Fruit fly (Drosophila melanogaster) whole organism, prepupa: ENCODE results near the gene Zasp66.

ENCODE experiments used
- Blimp-1 ChIP-seq: fragments of 200-800 bp; sonication (Bioruptor generic); optimal IDR thresholded peaks from 3 replicates; lab custom pipeline; 2017; ENCODE audit warnings: missing biosample characterization, missing genetic modification characterization, mild to moderate bottlenecking, moderate library complexity, missing genetic modification reagents
- CG10631 ChIP-seq: fragments of 200-800 bp; sonication (Bioruptor generic); optimal IDR thresholded peaks from 2 replicates; lab custom pipeline; 2016; ENCODE audit warnings: missing biosample characterization, missing genetic modification characterization
- CG10669 ChIP-seq: fragments of 200-800 bp; sonication (Bioruptor generic); optimal IDR thresholded peaks from 3 replicates; lab custom pipeline; 2018; ENCODE audit warnings: missing biosample characterization, mild to moderate bottlenecking, missing genetic modification characterization, moderate library complexity
- CG11294 ChIP-seq: fragments of 200-800 bp; sonication (Bioruptor generic); IDR thresholded peaks from 2 replicates; pipeline ENCODE4 v1.3.6; 2022; ENCODE audit warnings: missing biosample characterization, missing genetic modification characterization
- CG11762 ChIP-seq: fragments of 200-800 bp; sonication (Bioruptor generic); optimal IDR thresholded peaks from 3 replicates; lab custom pipeline; 2016; ENCODE audit warnings: missing biosample characterization, missing genetic modification characterization; ENCODE audit not compliant: insufficient read depth
- CG11902 ChIP-seq: fragments of 200-800 bp; sonication (Bioruptor generic); optimal IDR thresholded peaks from 3 replicates; lab custom pipeline; 2016; ENCODE audit warnings: missing biosample characterization, missing genetic modification characterization
- CG15336 ChIP-seq: fragments of 200-800 bp; sonication (Bioruptor generic); IDR thresholded peaks from 2 replicates; pipeline ENCODE4 v1.3.6; 2022; ENCODE audit warnings: missing biosample characterization, missing genetic modification characterization
- CG16779 ChIP-seq: fragments of 200-800 bp; sonication (Bioruptor generic); optimal IDR thresholded peaks from 3 replicates; lab custom pipeline; 2017; ENCODE audit warnings: missing biosample characterization, mild to moderate bottlenecking, missing genetic modification characterization
- CG3032 ChIP-seq: fragments of 200-800 bp; optimal IDR thresholded peaks from 2 replicates; lab custom pipeline; 2019; ENCODE audit warnings: missing biosample characterization, mild to moderate bottlenecking, missing genetic modification characterization, moderate library complexity
- CG31627 ChIP-seq: fragments of 200-800 bp; sonication (Bioruptor generic); optimal IDR thresholded peaks from 3 replicates; lab custom pipeline; 2016; ENCODE audit warnings: missing biosample characterization, missing genetic modification characterization
- CG34406 ChIP-seq: fragments of 200-800 bp; sonication (Bioruptor generic); optimal IDR thresholded peaks from 3 replicates; lab custom pipeline; 2016; ENCODE audit warnings: missing biosample characterization, missing genetic modification characterization
- CG3919 ChIP-seq: fragments of 200-800 bp; sonication (Bioruptor generic); optimal IDR thresholded peaks from 3 replicates; lab custom pipeline; 2016; ENCODE audit warnings: missing biosample characterization, missing genetic modification characterization
- CG4318 ChIP-seq: fragments of 200-800 bp; sonication (Bioruptor generic); optimal IDR thresholded peaks from 3 replicates; lab custom pipeline; 2017; ENCODE audit warnings: missing biosample characterization, mild to moderate bottlenecking, missing genetic modification characterization
- CG6276 ChIP-seq: fragments of 200-800 bp; sonication (Bioruptor generic); optimal IDR thresholded peaks from 2 replicates; lab custom pipeline; 2017; ENCODE audit warnings: missing biosample characterization, mild to moderate bottlenecking, missing genetic modification characterization
- CG6808 ChIP-seq: fragments of 200-800 bp; sonication (Bioruptor generic); optimal IDR thresholded peaks from 3 replicates; lab custom pipeline; 2017; ENCODE audit warnings: missing biosample characterization, missing genetic modification characterization, mild to moderate bottlenecking, moderate library complexity, missing genetic modification reagents
- CG6854 ChIP-seq: fragments of 200-800 bp; sonication (Bioruptor generic); optimal IDR thresholded peaks from 2 replicates; lab custom pipeline; 2017; ENCODE audit warnings: missing biosample characterization, mild to moderate bottlenecking, missing genetic modification characterization
- CG7368 ChIP-seq: fragments of 200-800 bp; sonication (Bioruptor generic); optimal IDR thresholded peaks from 3 replicates; lab custom pipeline; 2016; ENCODE audit warnings: missing biosample characterization, missing genetic modification characterization
- CG8119 ChIP-seq: fragments of 200-800 bp; sonication (Bioruptor generic); IDR thresholded peaks from 3 replicates; pipeline ENCODE4 v1.3.6; 2022; ENCODE audit warnings: missing biosample characterization, missing genetic modification characterization
- CG8319 ChIP-seq: fragments of 200-800 bp; sonication (Bioruptor generic); optimal IDR thresholded peaks from 3 replicates; lab custom pipeline; 2016; ENCODE audit warnings: missing biosample characterization, missing genetic modification characterization
- CG8632 ChIP-seq: fragments of 200-800 bp; sonication (Bioruptor generic); optimal IDR thresholded peaks from 3 replicates; lab custom pipeline; 2016; ENCODE audit warnings: missing biosample characterization, missing genetic modification characterization
- CG9139 ChIP-seq: fragments of 200-800 bp; sonication (Bioruptor generic); optimal IDR thresholded peaks from 3 replicates; lab custom pipeline; 2017; ENCODE audit warnings: missing biosample characterization, mild to moderate bottlenecking, missing genetic modification characterization
- Eip78C ChIP-seq: fragments of 200-800 bp; sonication (Bioruptor generic); peaks from one replicate; lab custom pipeline; 2016; ENCODE audit warnings: missing biosample characterization, missing genetic modification characterization
- Ets21C ChIP-seq: fragments of 200-800 bp; sonication (Bioruptor generic); optimal IDR thresholded peaks from 3 replicates; lab custom pipeline; 2016; ENCODE audit warnings: missing biosample characterization, missing genetic modification characterization
- Ets96B ChIP-seq: fragments of 200-800 bp; optimal IDR thresholded peaks from 2 replicates; lab custom pipeline; 2019; ENCODE audit warnings: missing biosample characterization, mild to moderate bottlenecking, missing genetic modification characterization, moderate library complexity
- Hr38 ChIP-seq: sonication (Bioruptor generic); optimal IDR thresholded peaks from 2 replicates; lab custom pipeline; 2016; ENCODE audit warnings: missing biosample characterization, missing genetic modification characterization
- Hr39 ChIP-seq: fragments of 200-800 bp; sonication (Bioruptor generic); optimal IDR thresholded peaks from 2 replicates; lab custom pipeline; 2016; ENCODE audit warnings: missing biosample characterization, missing genetic modification characterization
- Hr4 ChIP-seq: fragments of 200-800 bp; sonication (Bioruptor generic); optimal IDR thresholded peaks from 3 replicates; lab custom pipeline; 2016; ENCODE audit warnings: missing biosample characterization, missing genetic modification characterization
- Lpt ChIP-seq: fragments of 200-800 bp; sonication (Bioruptor generic); optimal IDR thresholded peaks from 3 replicates; lab custom pipeline; 2016; ENCODE audit warnings: missing biosample characterization, missing genetic modification characterization
- Met ChIP-seq: fragments of 200-800 bp; sonication (Bioruptor generic); optimal IDR thresholded peaks from 3 replicates; lab custom pipeline; 2016; ENCODE audit warnings: missing biosample characterization, missing genetic modification characterization
- OdsH ChIP-seq: fragments of 200-800 bp; sonication (Bioruptor generic); optimal IDR thresholded peaks from 3 replicates; lab custom pipeline; 2016; ENCODE audit warnings: missing biosample characterization, missing genetic modification characterization
- Smox ChIP-seq: fragments of 200-800 bp; sonication (Bioruptor generic); optimal IDR thresholded peaks from 3 replicates; lab custom pipeline; 2016; ENCODE audit warnings: missing biosample characterization, missing genetic modification characterization
- Sox102F ChIP-seq: fragments of 200-800 bp; sonication (Bioruptor generic); optimal IDR thresholded peaks from 2 replicates; lab custom pipeline; 2016; ENCODE audit warnings: missing biosample characterization, mild to moderate bottlenecking, missing genetic modification characterization
- Sox14 ChIP-seq: fragments of 200-800 bp; sonication (Bioruptor generic); optimal IDR thresholded peaks from 3 replicates; lab custom pipeline; 2016; ENCODE audit warnings: missing biosample characterization, missing genetic modification characterization
- achi ChIP-seq: fragments of 200-800 bp; sonication (Bioruptor generic); optimal IDR thresholded peaks from 3 replicates; lab custom pipeline; 2016; ENCODE audit warnings: missing biosample characterization, missing genetic modification characterization
- dac ChIP-seq: fragments of 200-800 bp; sonication (Bioruptor generic); optimal IDR thresholded peaks from 2 replicates; lab custom pipeline; 2017; ENCODE audit warnings: missing biosample characterization, mild to moderate bottlenecking, missing genetic modification characterization
- eg ChIP-seq: fragments of 200-800 bp; sonication (Bioruptor generic); IDR thresholded peaks from 3 replicates; pipeline ENCODE4 v1.3.6; 2022; ENCODE audit warnings: missing biosample characterization, missing genetic modification characterization
- esn ChIP-seq: fragments of 200-800 bp; sonication (Bioruptor generic); optimal IDR thresholded peaks from 2 replicates; lab custom pipeline; 2016; ENCODE audit warnings: missing biosample characterization, mild to moderate bottlenecking, missing genetic modification characterization, moderate library complexity
- fd85E ChIP-seq: fragments of 200-800 bp; sonication (Bioruptor generic); optimal IDR thresholded peaks from 3 replicates; lab custom pipeline; 2016; ENCODE audit warnings: missing biosample characterization, missing genetic modification characterization
- fkh ChIP-seq: fragments of 200-800 bp; sonication (Bioruptor generic); optimal IDR thresholded peaks from 3 replicates; lab custom pipeline; 2017; ENCODE audit warnings: missing biosample characterization, mild to moderate bottlenecking, missing genetic modification characterization, moderate library complexity
- net ChIP-seq: fragments of 200-800 bp; sonication (Bioruptor generic); optimal IDR thresholded peaks from 3 replicates; lab custom pipeline; 2016; ENCODE audit warnings: missing biosample characterization, missing genetic modification characterization
- salr ChIP-seq, 2 experiments: fragments of 200-800 bp; sonication (Bioruptor generic); optimal IDR thresholded peaks; 3 replicates each; lab custom pipeline; 2016 to 2018; ENCODE audit warnings: missing biosample characterization in 2 of 2, missing genetic modification characterization in 2 of 2, mild to moderate bottlenecking in 1 of 2
- spab ChIP-seq: fragments of 200-800 bp; sonication (Bioruptor generic); optimal IDR thresholded peaks from 2 replicates; lab custom pipeline; 2017; ENCODE audit warnings: missing biosample characterization, mild to moderate bottlenecking, missing genetic modification characterization, missing genetic modification reagents
- svp ChIP-seq: fragments of 200-800 bp; sonication (Bioruptor generic); peaks from one replicate; lab custom pipeline; 2016; ENCODE audit warnings: missing biosample characterization, missing genetic modification characterization
- topi ChIP-seq: fragments of 200-800 bp; sonication (Bioruptor generic); optimal IDR thresholded peaks from 3 replicates; lab custom pipeline; 2016; ENCODE audit warnings: missing biosample characterization, missing genetic modification characterization

Zasp66 gene

DNA sequence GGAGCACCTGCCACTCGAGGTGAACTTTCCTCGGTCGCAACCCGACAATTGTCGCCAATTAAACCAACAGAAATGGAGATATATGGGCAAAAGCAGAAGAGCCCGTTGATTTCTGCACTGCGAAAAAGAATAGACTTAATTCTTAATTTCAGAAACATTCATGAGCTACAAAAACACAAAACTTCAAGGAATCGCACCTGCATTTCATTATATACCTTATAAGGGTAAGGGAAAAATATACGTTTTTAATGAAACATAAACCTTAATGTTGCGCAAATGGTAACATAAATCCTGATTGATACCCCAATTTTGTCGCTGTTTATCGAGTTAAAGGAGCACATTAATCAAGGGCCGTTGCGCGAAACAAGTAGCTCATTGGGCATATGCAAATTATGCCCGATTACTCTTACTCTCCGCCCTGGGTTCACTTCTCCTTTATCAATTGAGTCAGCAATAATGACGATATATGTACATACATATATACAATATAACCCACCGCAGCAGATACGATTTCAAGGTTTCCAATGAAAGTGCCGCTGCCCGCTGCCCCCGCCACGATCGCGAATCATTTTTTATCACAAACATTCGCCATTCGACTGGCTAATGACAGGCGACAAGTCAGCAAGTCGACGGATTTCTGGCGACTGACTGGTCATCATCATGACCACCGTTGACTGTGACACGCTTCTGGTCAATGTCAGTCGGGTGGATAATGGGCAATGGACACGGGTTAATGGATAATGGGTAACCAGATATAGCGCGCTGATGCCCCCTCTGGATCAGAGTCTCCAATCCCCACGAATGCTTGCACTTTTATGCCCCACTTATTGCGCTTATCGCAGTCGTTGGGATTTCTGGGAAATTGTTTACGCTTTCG lies 37.9 kb downstream of the Zasp66 start (continued):
- TF ChIP-seq CG3919 (GFP tag; lab: Kevin White, UChicago) (peak; percentile 25), Eip78C (GFP tag; lab: Kevin White, UChicago) (peak; percentile 89), CG8319 (GFP tag; lab: Kevin White, UChicago) (no peak), CG15336 (GFP tag; lab: Robert Waterston, UW) (no peak), fkh (GFP tag; lab: Kevin White, UChicago) (no peak), CG6808 (GFP tag; lab: Kevin White, UChicago) (peak; percentile 33), Sox102F (peak; percentile 19), Hr4 (no peak), svp (GFP tag; lab: Kevin White, UChicago) (peak; percentile 85), esn (GFP tag; lab: Kevin White, UChicago) (peak; percentile 29)
- TF ChIP-seq, all 60 proteins: peak for 29

DNA sequence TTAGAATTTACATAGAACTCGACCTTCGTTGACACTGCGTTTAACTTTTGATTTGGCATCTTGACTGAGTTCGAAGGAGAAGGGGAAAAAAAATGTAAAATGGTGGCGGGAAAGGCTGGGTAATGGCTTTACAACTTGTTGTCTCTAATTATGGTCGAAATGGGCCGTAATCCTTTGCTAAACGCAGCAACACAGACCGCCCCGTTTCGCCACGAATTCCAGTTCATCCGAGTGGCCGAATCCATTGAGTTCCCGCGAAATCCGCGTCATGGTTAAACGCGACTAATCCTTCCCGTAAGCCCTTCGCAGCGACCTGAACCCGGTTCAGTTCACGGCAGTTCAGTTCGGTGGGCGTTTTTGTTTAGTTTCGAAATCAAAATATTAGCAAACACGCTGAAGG lies 41.9 kb downstream of the Zasp66 start:
- TF ChIP-seq dac (no peak), Lpt (GFP tag; lab: Kevin White, UChicago) (no peak)

DNA sequence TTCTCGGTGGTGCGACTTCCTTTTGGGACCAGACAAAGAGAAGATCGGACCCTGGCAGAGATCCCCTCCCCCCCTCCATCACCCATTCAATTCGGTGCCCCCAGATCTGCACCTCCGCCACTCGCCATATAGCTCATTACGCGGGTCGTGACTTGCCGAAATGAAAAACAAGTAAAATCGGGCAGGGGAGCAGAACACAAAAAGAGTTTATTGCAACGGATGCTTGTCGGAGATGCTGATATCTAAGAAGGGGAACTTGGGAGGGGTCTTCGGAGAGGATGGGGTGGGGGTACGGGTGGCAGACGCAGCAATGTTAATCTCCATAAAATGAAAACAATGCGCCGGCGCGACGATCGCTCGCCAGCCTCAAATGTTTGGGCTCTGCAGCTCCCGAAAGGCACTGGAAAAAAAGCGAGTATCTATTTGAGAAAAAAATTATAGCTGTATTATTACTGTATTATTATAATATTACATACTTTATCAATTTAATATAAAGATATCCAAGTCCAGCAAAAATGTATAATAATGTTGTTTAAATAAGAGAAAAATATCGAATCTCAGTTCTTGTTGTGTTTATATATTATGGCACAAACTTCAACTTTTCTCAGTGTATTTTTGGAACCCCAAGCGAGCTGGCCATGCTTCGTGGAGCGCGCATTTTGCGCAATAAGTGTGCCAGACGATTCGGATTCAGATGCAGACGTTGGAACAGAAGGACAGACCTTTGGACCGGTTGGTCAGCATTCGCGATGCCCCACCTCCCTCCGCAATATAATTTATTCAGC lies 43.8 kb downstream of the Zasp66 start:
- TF ChIP-seq fd85E (GFP tag; lab: Kevin White, UChicago) (peak; percentile 52), CG4318 (GFP tag; lab: Kevin White, UChicago) (peak; percentile 53), CG15336 (GFP tag; lab: Robert Waterston, UW) (peak; percentile 79), Ets96B (tag; lab: Kevin White, UChicago) (peak; percentile 94), CG8632 (GFP tag; lab: Kevin White, UChicago) (peak; percentile 92), CG11294 (GFP tag; lab: Robert Waterston, UW) (no peak), achi (peak; percentile 92), CG11762 (GFP tag; lab: Kevin White, UChicago) (peak; percentile 83), CG31627 (GFP tag; lab: Kevin White, UChicago) (peak; percentile 65), CG16779 (peak; percentile 80), Ets21C (GFP tag; lab: Kevin White, UChicago) (peak; percentile 37), Blimp-1 (GFP tag; lab: Kevin White, UChicago) (peak; percentile 66), Smox (GFP tag; lab: Kevin White, UChicago) (peak; percentile 77), CG34406 (GFP tag; lab: Kevin White, UChicago) (peak; percentile 93), CG10669 (peak; percentile 89), topi (GFP tag; lab: Kevin White, UChicago) (peak; percentile 74), CG11902 (GFP tag; lab: Kevin White, UChicago) (peak; percentile 78), Sox14 (GFP tag; lab: Kevin White, UChicago) (peak; percentile 57), CG10631 (GFP tag; lab: Kevin White, UChicago) (peak; percentile 89), Hr4 (peak; percentile 35), CG9139 (GFP tag; lab: Kevin White, UChicago) (peak; percentile 84), Sox102F (peak; percentile 85), CG3032 (tag; lab: Kevin White, UChicago) (peak; percentile 95), net (GFP tag; lab: Kevin White, UChicago) (peak; percentile 83), Hr38 (no peak), spab (GFP tag; lab: Kevin White, UChicago) (peak; percentile 90), CG6854 (GFP tag; lab: Kevin White, UChicago) (peak; percentile 78), OdsH (GFP tag; lab: Kevin White, UChicago) (peak; percentile 87), CG8119 (GFP tag; lab: Robert Waterston, UW) (peak; percentile 86), eg (GFP tag; lab: Robert Waterston, UW) (peak; percentile 73), svp (GFP tag; lab: Kevin White, UChicago) (peak; percentile 89), esn (GFP tag; lab: Kevin White, UChicago) (peak; percentile 87), Met (peak; percentile 84), fkh (GFP tag; lab: Kevin White, UChicago) (no peak), CG7368 (GFP tag; lab: Kevin White, UChicago) (peak; percentile 75), salr (GFP tag; optimal IDR thresholded peaks at IDR 0.05; lab: Kevin White, UChicago) (peak; percentile 53 to 75), CG6808 (GFP tag; lab: Kevin White, UChicago) (peak; percentile 94), CG6276 (GFP tag; lab: Kevin White, UChicago) (peak; percentile 52), Hr39 (GFP tag; lab: Kevin White, UChicago) (peak; percentile 46)
